Worm (Caenorhabditis elegans) whole organism, L3 larva: ENCODE data around the gene eor-1.
A peak's percentile ranks its signal among the peaks of the same experiment; 100 is the strongest.

Source experiments
- ZK546.5 ChIP-seq: sonication (generic microtip); optimal IDR thresholded peaks from 2 replicates; lab custom pipeline; 2017; ENCODE audit warnings: missing biosample characterization, missing genetic modification characterization
- aly-2 ChIP-seq: fragments of 150-350 bp; optimal IDR thresholded peaks from 2 replicates; lab custom pipeline; 2014; ENCODE audit warnings: missing biosample characterization, missing genetic modification characterization
- ama-1 ChIP-seq: fragments of 150-350 bp; optimal IDR thresholded peaks from 2 replicates; lab custom pipeline; 2018
- ceh-28 ChIP-seq: fragments of 150-350 bp; optimal IDR thresholded peaks from 2 replicates; lab custom pipeline; 2014; ENCODE audit warnings: missing biosample characterization, missing genetic modification reagents, missing genetic modification characterization
- ceh-82 ChIP-seq: fragments of 150-350 bp; optimal IDR thresholded peaks from 2 replicates; lab custom pipeline; 2014; ENCODE audit warnings: missing biosample characterization, missing genetic modification characterization
- ceh-9 ChIP-seq: sonication (generic microtip); optimal IDR thresholded peaks from 2 replicates; lab custom pipeline; 2018; ENCODE audit warnings: missing biosample characterization, missing genetic modification characterization
- daf-12 ChIP-seq: fragments of 150-350 bp; optimal IDR thresholded peaks from 2 replicates; lab custom pipeline; 2014; ENCODE audit warnings: missing biosample characterization, missing genetic modification reagents, missing genetic modification characterization
- elt-1 ChIP-seq: fragments of 150-350 bp; optimal IDR thresholded peaks from 2 replicates; lab custom pipeline; 2014; ENCODE audit warnings: missing biosample characterization, missing genetic modification characterization
- elt-2 ChIP-seq: sonication (generic microtip); optimal IDR thresholded peaks from 2 replicates; lab custom pipeline; 2016; ENCODE audit warnings: missing genetic modification reagents, mild to moderate bottlenecking, missing genetic modification characterization, missing compliant biosample characterization
- eor-1 ChIP-seq, 2 experiments: fragments of 150-350 bp; optimal IDR thresholded peaks; 2 replicates each; lab custom pipeline; 2014 to 2018; ENCODE audit warnings: missing biosample characterization in 2 of 2, missing genetic modification characterization in 2 of 2
- fkh-2 ChIP-seq: fragments of 150-350 bp; optimal IDR thresholded peaks from 2 replicates; lab custom pipeline; 2014; ENCODE audit warnings: missing biosample characterization, missing genetic modification reagents, missing genetic modification characterization
- hmg-11 ChIP-seq: sonication (generic microtip); optimal IDR thresholded peaks from 2 replicates; lab custom pipeline; 2016; ENCODE audit warnings: missing genetic modification characterization, missing compliant biosample characterization
- jun-1 ChIP-seq: fragments of 150-350 bp; optimal IDR thresholded peaks from 2 replicates; lab custom pipeline; 2014; ENCODE audit warnings: missing biosample characterization, missing genetic modification reagents, missing genetic modification characterization
- lin-15B ChIP-seq: fragments of 150-350 bp; optimal IDR thresholded peaks from 2 replicates; lab custom pipeline; 2014; ENCODE audit warnings: missing biosample characterization, missing genetic modification characterization
- lin-39 ChIP-seq: fragments of 150-350 bp; optimal IDR thresholded peaks from 2 replicates; lab custom pipeline; 2018; ENCODE audit warnings: missing biosample characterization, missing genetic modification reagents, missing genetic modification characterization
- lsy-12 ChIP-seq: sonication (generic microtip); optimal IDR thresholded peaks from 2 replicates; lab custom pipeline; 2016; ENCODE audit warnings: mild to moderate bottlenecking, missing genetic modification characterization, missing compliant biosample characterization
- nfya-1 ChIP-seq: sonication (generic microtip); optimal IDR thresholded peaks from 2 replicates; lab custom pipeline; 2017; ENCODE audit warnings: missing genetic modification characterization, mild to moderate bottlenecking, missing compliant biosample characterization, antibody characterized with exemption, moderate library complexity; ENCODE audit not compliant: insufficient read depth
- nhr-11 ChIP-seq: fragments of 150-350 bp; optimal IDR thresholded peaks from 2 replicates; lab custom pipeline; 2014; ENCODE audit warnings: missing biosample characterization, missing genetic modification characterization
- nhr-12 ChIP-seq: fragments of 150-350 bp; optimal IDR thresholded peaks from 2 replicates; lab custom pipeline; 2014; ENCODE audit warnings: missing biosample characterization, missing genetic modification characterization
- nhr-23 ChIP-seq: fragments of 150-350 bp; optimal IDR thresholded peaks from 2 replicates; lab custom pipeline; 2014; ENCODE audit warnings: missing biosample characterization, missing genetic modification reagents, missing genetic modification characterization
- nhr-237 ChIP-seq: fragments of 150-350 bp; optimal IDR thresholded peaks from 2 replicates; lab custom pipeline; 2014; ENCODE audit warnings: missing biosample characterization, missing genetic modification characterization
- nhr-25 ChIP-seq: sonication (generic microtip); optimal IDR thresholded peaks from 2 replicates; lab custom pipeline; 2017; ENCODE audit warnings: missing biosample characterization, missing genetic modification characterization
- nhr-43 ChIP-seq: sonication (generic microtip); optimal IDR thresholded peaks from 2 replicates; lab custom pipeline; 2016; ENCODE audit warnings: mild to moderate bottlenecking, missing genetic modification characterization, missing compliant biosample characterization; ENCODE audit not compliant: poor library complexity, severe bottlenecking
- nhr-67 ChIP-seq: fragments of 150-350 bp; optimal IDR thresholded peaks from 2 replicates; lab custom pipeline; 2014; ENCODE audit warnings: missing biosample characterization, missing genetic modification characterization
- nhr-77 ChIP-seq: fragments of 150-350 bp; optimal IDR thresholded peaks from 2 replicates; lab custom pipeline; 2014; ENCODE audit warnings: missing biosample characterization, missing genetic modification characterization
- pha-4 ChIP-seq: fragments of 150-350 bp; optimal IDR thresholded peaks from 2 replicates; lab custom pipeline; 2014; ENCODE audit warnings: missing biosample characterization, missing genetic modification reagents, missing genetic modification characterization
- pqm-1 ChIP-seq: fragments of 150-350 bp; optimal IDR thresholded peaks from 2 replicates; lab custom pipeline; 2017; ENCODE audit warnings: missing biosample characterization, missing genetic modification characterization, inconsistent platforms
- skn-1 ChIP-seq: fragments of 150-350 bp; optimal IDR thresholded peaks from 2 replicates; lab custom pipeline; 2014; ENCODE audit warnings: missing biosample characterization, missing genetic modification characterization
- snpc-4 ChIP-seq: fragments of 150-350 bp; optimal IDR thresholded peaks from 2 replicates; lab custom pipeline; 2014; ENCODE audit warnings: missing biosample characterization, missing genetic modification characterization
- tbx-2 ChIP-seq: sonication (generic microtip); optimal IDR thresholded peaks from 2 replicates; lab custom pipeline; 2016; ENCODE audit warnings: mild to moderate bottlenecking, missing genetic modification characterization, missing compliant biosample characterization
- unc-39 ChIP-seq: sonication (generic microtip); optimal IDR thresholded peaks from 4 replicates; lab custom pipeline; 2017; ENCODE audit warnings: missing biosample characterization, missing genetic modification characterization
- unc-62 ChIP-seq: fragments of 150-350 bp; sonication (generic microtip); optimal IDR thresholded peaks from 4 replicates; lab custom pipeline; 2014; ENCODE audit warnings: missing biosample characterization, missing genetic modification reagents, missing genetic modification characterization
- ztf-11 ChIP-seq: fragments of 150-350 bp; optimal IDR thresholded peaks from 2 replicates; lab custom pipeline; 2014; ENCODE audit warnings: missing biosample characterization, missing genetic modification characterization
- ztf-4 ChIP-seq: fragments of 150-350 bp; optimal IDR thresholded peaks from 2 replicates; lab custom pipeline; 2014; ENCODE audit warnings: missing biosample characterization, missing genetic modification characterization

eor-1 gene

ce11 chrIV:4789445-4789844, 9.5 kb downstream of the eor-1 start, which contains the start of gene R11E3.1:
R11E3.1 (plus strand) TSS chrIV:4789745.
- TF ChIP-seq ztf-4 (tag; lab: Kevin White, UChicago), result no peak
- no peak for TF ChIP-seq eor-1 (tag; optimal IDR thresholded peaks at IDR 0.05; lab: Kevin White, UChicago)
- TF ChIP-seq nhr-12, result no peak
- no peak for TF ChIP-seq hmg-11 (tag; lab: Kevin White, UChicago)
- no peak for TF ChIP-seq elt-2 (tag; lab: Kevin White, UChicago)
- TF ChIP-seq lsy-12 (tag; lab: Kevin White, UChicago), result no peak
- no peak for TF ChIP-seq nhr-25 (tag; lab: Kevin White, UChicago)
- no peak for TF ChIP-seq ZK546.5 (tag; lab: Kevin White, UChicago)
- TF ChIP-seq ceh-82 (tag; lab: Kevin White, UChicago), result no peak
- no peak for TF ChIP-seq nhr-11
- TF ChIP-seq, all 47 proteins: peak for 0

ce11 chrIV:4788332-4788731, 10.6 kb downstream of the eor-1 start, which contains the start of gene nhr-104:
nhr-104 (minus strand) TSS chrIV:4788692.
- TF ChIP-seq nhr-23 (peak; percentile 69), tbx-2 (tag; lab: Kevin White, UChicago) (no peak), ztf-4 (tag; lab: Kevin White, UChicago) (no peak), nhr-43 (peak; percentile 36), nhr-11 (no peak), daf-12 (tag; lab: Kevin White, UChicago) (no peak), pha-4 (tag; lab: Kevin White, UChicago) (peak; percentile 94), ceh-28 (tag; lab: Kevin White, UChicago) (peak; percentile 66), aly-2 (tag; lab: Kevin White, UChicago) (no peak), skn-1 (tag; lab: Kevin White, UChicago) (peak; percentile 94), nhr-25 (tag; lab: Kevin White, UChicago) (peak; percentile 59), unc-39 (tag; lab: Kevin White, UChicago) (no peak), pqm-1 (tag; lab: Kevin White, UChicago) (peak; percentile 67), nfya-1 (tag; lab: Kevin White, UChicago) (peak; percentile 16), jun-1 (tag; lab: Kevin White, UChicago) (peak; percentile 39), elt-2 (tag; lab: Kevin White, UChicago) (peak; percentile 63)

ce11 chrIV:4781123-4781522, 17.9 kb downstream of the eor-1 start:
- TF ChIP-seq nhr-25 (tag; lab: Kevin White, UChicago) (no peak), lin-39 (tag; lab: Kevin White, UChicago) (no peak), ceh-9 (tag; lab: Kevin White, UChicago) (no peak), nhr-67 (tag; lab: Kevin White, UChicago) (no peak), nfya-1 (tag; lab: Kevin White, UChicago) (peak; percentile 28), elt-2 (tag; lab: Kevin White, UChicago) (no peak), ceh-82 (tag; lab: Kevin White, UChicago) (no peak), hmg-11 (tag; lab: Kevin White, UChicago) (peak; percentile 76)

ce11 chrIV:4780129-4780528, 18.8 kb downstream of the eor-1 start, which contains the start of gene set-15:
set-15 (minus strand) TSS chrIV:4780229.
- TF ChIP-seq nhr-237 (no peak), lin-15B (tag; lab: Kevin White, UChicago) (no peak), nhr-67 (tag; lab: Kevin White, UChicago) (no peak), fkh-2 (tag; lab: Kevin White, UChicago) (no peak), jun-1 (tag; lab: Kevin White, UChicago) (no peak), nhr-25 (tag; lab: Kevin White, UChicago) (no peak), unc-39 (tag; lab: Kevin White, UChicago) (no peak), snpc-4 (no peak), nhr-12 (no peak), nfya-1 (tag; lab: Kevin White, UChicago) (no peak), nhr-77 (tag; lab: Kevin White, UChicago) (no peak), unc-62 (no peak), ztf-11 (tag; lab: Kevin White, UChicago) (no peak), elt-1 (tag; lab: Kevin White, UChicago) (no peak), nhr-23 (no peak), ceh-9 (tag; lab: Kevin White, UChicago) (no peak), ama-1 (lab: Kevin White, UChicago) (no peak), hmg-11 (tag; lab: Kevin White, UChicago) (no peak), ZK546.5 (tag; lab: Kevin White, UChicago) (no peak)
